Worm (Caenorhabditis elegans): ENCODE results near the gene fbxa-15.
A peak's percentile ranks its signal among the peaks of the same experiment; 100 is the strongest.
"Not testable (repeated sequence)": the region's sequence is repeated elsewhere in the genome, so short reads cannot be mapped to it uniquely, and the experiment has no call there.

Gene fbxa-15

DNA sequence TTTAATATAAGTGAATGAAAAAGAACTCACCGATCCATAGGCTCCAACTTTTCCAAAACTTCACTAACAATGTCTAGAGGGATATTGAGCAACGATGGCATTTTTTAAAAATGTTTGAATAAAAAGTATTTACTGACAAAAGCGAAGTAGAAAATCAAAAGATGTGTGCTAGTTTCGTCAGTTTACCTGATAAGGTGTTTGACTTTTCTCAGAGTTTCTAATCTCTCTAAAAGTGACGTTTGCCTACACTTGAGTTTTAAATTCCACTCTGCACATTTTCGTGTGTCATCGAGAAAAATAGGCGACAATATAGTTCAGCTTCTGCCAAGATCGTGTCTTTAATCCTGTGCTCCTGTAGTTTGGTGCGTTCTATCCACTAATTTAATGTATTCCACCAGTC is at the start of gene fbxa-15:
Gene fbxa-15, minus strand, starts transcription at position 101 of the 400 bp plus-strand sequence.
- TF ChIP-seq Y5F2A.4 (GFP tag; optimal IDR thresholded peaks at IDR 0.05): no peak
- no peak for TF ChIP-seq aha-1 (tag)
- no peak for TF ChIP-seq nhr-25 (tag; optimal IDR thresholded peaks at IDR 0.05; ENCODE audit: borderline replicate concordance, insufficient read depth)

DNA sequence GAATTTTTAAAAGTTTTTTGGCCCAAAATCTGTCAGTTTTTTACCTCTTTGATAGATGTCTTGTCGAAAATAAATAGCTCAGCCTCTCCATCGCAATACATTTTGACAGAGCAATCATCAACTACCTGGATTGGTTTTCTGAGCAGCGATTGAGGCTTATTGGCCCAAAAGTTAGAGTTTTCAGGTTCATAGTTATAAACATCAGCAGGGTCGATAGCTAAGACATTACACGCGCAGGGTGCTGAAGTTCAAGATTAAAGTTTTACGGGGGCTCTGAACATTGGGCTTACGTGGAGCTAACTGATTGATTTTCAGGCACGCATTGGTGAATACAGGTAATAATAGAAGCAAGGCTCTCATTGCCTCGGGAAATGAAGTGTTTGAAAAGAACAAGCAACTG is 38.2 kb upstream of the fbxa-15 start, which contains the start of gene Y82E9BR.9:
Gene Y82E9BR.9, minus strand, starts transcription at position 101 of the 400 bp plus-strand sequence.
- TF ChIP-seq tag-97 (GFP tag; IDR thresholded peaks at IDR 0.05) (no peak), ceh-32 (tag; optimal IDR thresholded peaks at IDR 0.05; ENCODE audit: poor library complexity) (no peak), nhr-102 (tag; optimal IDR thresholded peaks at IDR 0.05) (no peak), nhr-11 (tag; optimal IDR thresholded peaks at IDR 0.05) (no peak), zip-11 (GFP tag; IDR thresholded peaks at IDR 0.05) (no peak), unc-39 (tag; optimal IDR thresholded peaks at IDR 0.05) (no peak), hmg-1.1 (GFP tag; IDR thresholded peaks at IDR 0.05) (no peak), lin-13 (GFP tag; optimal IDR thresholded peaks at IDR 0.05) (no peak), nhr-10 (tag; optimal IDR thresholded peaks at IDR 0.05) (no peak), T26A8.4 (GFP tag; IDR thresholded peaks at IDR 0.05) (no peak), vab-7 (GFP tag; IDR thresholded peaks at IDR 0.05) (no peak), F44E2.7 (GFP tag; IDR thresholded peaks at IDR 0.05) (no peak), daf-8 (GFP tag; IDR thresholded peaks at IDR 0.05) (no peak), dmd-6 (GFP tag; IDR thresholded peaks at IDR 0.05) (no peak), ceh-44 (GFP tag; IDR thresholded peaks at IDR 0.05) (no peak), snpc-1.2 (GFP tag; IDR thresholded peaks at IDR 0.05) (no peak), set-16 (GFP tag; IDR thresholded peaks at IDR 0.05) (no peak), R02D3.7 (tag; optimal IDR thresholded peaks at IDR 0.05) (no peak)

DNA sequence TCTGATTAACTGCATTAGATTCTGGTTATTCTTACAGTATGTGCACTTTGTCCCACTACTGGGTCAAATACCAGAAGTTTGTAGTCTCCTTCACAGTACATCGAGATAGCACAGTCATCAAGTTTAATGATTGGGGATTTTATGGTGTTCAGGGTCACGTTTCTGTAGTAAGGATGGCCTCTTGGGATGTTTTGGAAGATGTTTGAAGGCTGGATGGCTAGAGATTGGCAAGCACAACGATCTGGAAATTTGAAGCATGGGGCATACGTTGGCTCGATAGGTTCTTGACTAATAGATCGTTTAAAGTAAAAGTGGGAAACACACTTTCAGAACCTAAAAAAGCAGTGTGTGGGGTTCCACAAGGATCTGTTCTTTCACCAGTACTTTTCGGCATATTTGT is 36.5 kb upstream of the fbxa-15 start, which contains the start of gene Y82E9BR.8:
Gene Y82E9BR.8, minus strand, starts transcription at position 101 of the 400 bp plus-strand sequence.
- not testable (repeated sequence) for TF ChIP-seq php-3 (GFP tag; IDR thresholded peaks at IDR 0.05); zfp-3 (GFP tag; conservative IDR thresholded peaks at IDR 0.05); lir-3 (tag; optimal IDR thresholded peaks at IDR 0.05)

DNA sequence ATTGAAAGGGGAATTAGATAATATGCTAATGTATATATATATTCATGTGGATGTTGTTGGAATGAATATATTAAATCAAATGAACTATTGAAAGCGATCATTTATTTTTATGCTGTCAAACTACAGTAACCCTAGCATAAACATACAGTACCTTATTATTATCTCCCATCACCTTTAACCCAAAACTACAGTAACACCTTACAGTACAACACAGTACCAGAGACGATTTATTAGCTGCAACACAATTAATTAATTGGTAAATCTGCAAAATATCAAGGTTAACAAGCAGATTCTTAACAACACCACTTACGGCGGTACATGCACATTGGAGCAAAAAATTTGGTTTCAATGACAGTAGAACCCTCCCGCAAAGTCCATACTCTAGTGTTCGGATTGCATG is 33.9 kb upstream of the fbxa-15 start, which contains the start of gene Y82E9BL.1:
Gene Y82E9BL.1, minus strand, starts transcription at position 101 of the 400 bp plus-strand sequence.
- no peak for TF ChIP-seq ceh-32 (tag; optimal IDR thresholded peaks at IDR 0.05; ENCODE audit: poor library complexity)
- TF ChIP-seq dmd-8 (GFP tag; IDR thresholded peaks at IDR 0.05): no peak
- TF ChIP-seq F44E2.7 (GFP tag; IDR thresholded peaks at IDR 0.05): no peak
- no peak for TF ChIP-seq nhr-11 (tag; optimal IDR thresholded peaks at IDR 0.05)
- TF ChIP-seq F26F4.8 (GFP tag; conservative IDR thresholded peaks at IDR 0.05): no peak
- TF ChIP-seq aly-2 (tag; optimal IDR thresholded peaks at IDR 0.05): no peak
- no peak for TF ChIP-seq unc-130 (GFP tag; optimal IDR thresholded peaks at IDR 0.05)
- TF ChIP-seq daf-8 (GFP tag; IDR thresholded peaks at IDR 0.05): no peak

DNA sequence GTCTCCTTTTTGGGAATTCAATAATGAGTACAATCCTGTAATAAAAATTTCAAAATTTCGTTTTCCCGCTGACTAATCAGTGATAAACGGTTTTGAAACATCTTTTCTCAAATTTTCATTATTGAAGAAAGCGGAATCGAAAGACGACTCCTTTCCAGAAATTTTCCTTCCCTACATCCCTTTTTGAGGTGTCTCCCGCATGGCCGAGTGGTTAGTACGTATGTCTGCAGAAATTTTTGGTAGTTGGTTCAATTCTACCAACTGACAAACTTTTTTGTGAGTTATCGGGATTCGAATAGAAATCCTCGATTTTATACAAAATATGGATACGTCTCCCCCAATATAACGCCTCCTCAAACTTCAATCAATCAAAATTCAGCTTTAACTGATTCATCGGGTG is 33.1 kb upstream of the fbxa-15 start:
- TF ChIP-seq snpc-4 (tag; optimal IDR thresholded peaks at IDR 0.05) (no peak), lim-7 (GFP tag; IDR thresholded peaks at IDR 0.05) (0 out of 2 replicates have a peak, but pooled peaks have one; percentile 59)

DNA sequence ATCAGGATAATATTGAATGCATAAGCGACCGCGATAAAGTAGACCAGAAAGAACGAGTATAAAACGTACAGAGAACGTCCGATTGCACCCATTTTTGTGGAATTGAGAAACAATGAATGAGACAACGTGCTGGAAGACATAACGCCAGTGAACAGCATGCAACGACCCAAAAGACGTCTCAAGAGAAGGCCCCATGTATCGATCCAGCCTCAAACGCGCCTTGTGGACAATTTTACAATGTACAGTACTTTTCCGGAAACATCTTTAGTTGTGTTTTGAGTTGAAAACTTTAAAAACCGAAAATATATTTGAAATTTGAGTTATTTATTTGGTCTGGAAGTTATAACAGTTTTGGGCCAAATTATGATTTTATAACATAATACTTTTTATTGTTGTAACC is 29.3 kb upstream of the fbxa-15 start, which contains the start of gene Y82E9BL.3:
Gene Y82E9BL.3, minus strand, starts transcription at position 101 of the 400 bp plus-strand sequence.
- TF ChIP-seq zfp-3 (GFP tag; conservative IDR thresholded peaks at IDR 0.05): no peak
- no peak for TF ChIP-seq hlh-11 (tag; optimal IDR thresholded peaks at IDR 0.05)
- no peak for TF ChIP-seq mxl-2 (GFP tag; conservative IDR thresholded peaks at IDR 0.05)
- TF ChIP-seq cey-2 (tag; optimal IDR thresholded peaks at IDR 0.05; ENCODE audit: borderline replicate concordance, insufficient read depth): no peak
- TF ChIP-seq nhr-76 (tag; optimal IDR thresholded peaks at IDR 0.05): no peak
- TF ChIP-seq F44E2.7 (GFP tag; IDR thresholded peaks at IDR 0.05): no peak
- no peak for TF ChIP-seq aha-1 (tag)
- TF ChIP-seq ceh-44 (GFP tag; IDR thresholded peaks at IDR 0.05): no peak
- no peak for TF ChIP-seq daf-19 (GFP tag; conservative IDR thresholded peaks at IDR 0.05)
- no peak for TF ChIP-seq skn-1 (tag; optimal IDR thresholded peaks at IDR 0.05)
- TF ChIP-seq rbr-2 (tag; optimal IDR thresholded peaks at IDR 0.05): no peak
- no peak for TF ChIP-seq ctbp-1 (GFP tag; IDR thresholded peaks at IDR 0.05)
- TF ChIP-seq T20F7.1 (GFP tag; optimal IDR thresholded peaks at IDR 0.05): no peak
- TF ChIP-seq ceh-20 (GFP tag; IDR thresholded peaks at IDR 0.05): no peak
- TF ChIP-seq unc-130 (GFP tag; optimal IDR thresholded peaks at IDR 0.05): no peak
- no peak for TF ChIP-seq gei-8 (GFP tag; optimal IDR thresholded peaks at IDR 0.05)

All from whole organism, L4 larva.